Worm (Caenorhabditis elegans) whole organism, mixed stage, embryonic: ENCODE data around the gene T12G3.4.

Experiments
- blmp-1 ChIP-seq: fragments of 150-350 bp; optimal IDR thresholded peaks from 2 replicates; lab custom pipeline; 2014; ENCODE audit warnings: missing biosample characterization, missing genetic modification characterization
- cnd-1 ChIP-seq: fragments of 200-800 bp; sonication (Bioruptor generic); optimal IDR thresholded peaks from 2 replicates; lab custom pipeline; 2018; ENCODE audit warnings: mild to moderate bottlenecking, missing genetic modification characterization, missing compliant biosample characterization
- ham-2 ChIP-seq: fragments of 200-800 bp; sonication (Bioruptor generic); optimal IDR thresholded peaks from 2 replicates; lab custom pipeline; 2018; ENCODE audit warnings: mild to moderate bottlenecking, missing genetic modification characterization, missing compliant biosample characterization
- lin-13 ChIP-seq: fragments of 150-350 bp; optimal IDR thresholded peaks from 2 replicates; lab custom pipeline; 2014; ENCODE audit warnings: missing biosample characterization, missing genetic modification characterization
- lsy-2 ChIP-seq: fragments of 150-350 bp; optimal IDR thresholded peaks from 2 replicates; lab custom pipeline; 2014; ENCODE audit warnings: missing biosample characterization, missing genetic modification characterization
- mep-1 ChIP-seq: fragments of 150-350 bp; optimal IDR thresholded peaks from 2 replicates; lab custom pipeline; 2017; ENCODE audit warnings: missing biosample characterization, missing genetic modification reagents, missing genetic modification characterization, inconsistent platforms
- nhr-12 ChIP-seq: fragments of 150-350 bp; optimal IDR thresholded peaks from 2 replicates; lab custom pipeline; 2014; ENCODE audit warnings: missing biosample characterization, missing genetic modification characterization
- nhr-2 ChIP-seq: fragments of 150-350 bp; optimal IDR thresholded peaks from 2 replicates; lab custom pipeline; 2014; ENCODE audit warnings: missing biosample characterization, missing genetic modification characterization
- nhr-76 ChIP-seq: sonication (generic microtip); optimal IDR thresholded peaks from 2 replicates; lab custom pipeline; 2017; ENCODE audit warnings: missing biosample characterization, missing genetic modification characterization
- pha-4 ChIP-seq: fragments of 150-350 bp; optimal IDR thresholded peaks from 2 replicates; lab custom pipeline; 2018; ENCODE audit warnings: missing biosample characterization, missing genetic modification reagents, missing genetic modification characterization
- snpc-4 ChIP-seq: fragments of 150-350 bp; optimal IDR thresholded peaks from 2 replicates; lab custom pipeline; 2014; ENCODE audit warnings: missing biosample characterization, missing genetic modification characterization
- tbx-8 ChIP-seq: fragments of 200-800 bp; sonication (Bioruptor generic); optimal IDR thresholded peaks from 2 replicates; lab custom pipeline; 2018; ENCODE audit warnings: mild to moderate bottlenecking, missing genetic modification characterization, moderate library complexity, missing compliant biosample characterization

DNA sequence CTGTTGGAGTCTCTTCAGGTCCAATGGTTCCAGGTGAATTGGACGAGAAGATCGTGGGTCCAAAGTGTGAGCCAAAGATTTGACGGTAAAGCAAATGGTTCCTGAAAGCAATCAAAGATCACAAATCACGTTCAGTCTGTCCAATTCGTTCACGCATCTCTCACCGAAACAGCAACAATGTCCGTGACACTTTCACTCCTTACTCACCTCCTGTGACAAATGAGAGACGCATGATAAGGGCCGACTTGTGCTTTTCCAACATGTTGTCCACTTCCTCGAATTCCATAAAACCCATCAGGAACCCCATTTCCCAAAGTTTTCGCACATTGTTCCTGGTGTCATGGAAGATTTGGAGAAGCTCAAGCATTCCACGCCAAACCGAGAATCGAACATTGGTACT, 7.6 kb upstream of the T12G3.4 start:
- no peak for TF ChIP-seq lsy-2
- TF ChIP-seq nhr-2 (tag; lab: Kevin White, UChicago), result no peak
- TF ChIP-seq nhr-12 (tag; lab: Kevin White, UChicago), result no peak
- TF ChIP-seq snpc-4 (tag; lab: Kevin White, UChicago), result no peak
- TF ChIP-seq mep-1 (tag; lab: Kevin White, UChicago), result no peak
- TF ChIP-seq nhr-76 (tag; lab: Kevin White, UChicago), result no peak
- TF ChIP-seq tbx-8 (GFP tag; lab: Kevin White, UChicago), result no peak
- no peak for TF ChIP-seq pha-4 (tag; lab: Kevin White, UChicago)
- no peak for TF ChIP-seq cnd-1 (tag; lab: Kevin White, UChicago)
- TF ChIP-seq blmp-1 (tag; lab: Kevin White, UChicago), result no peak
- no peak for TF ChIP-seq lin-13 (tag; lab: Kevin White, UChicago)
- TF ChIP-seq ham-2 (GFP tag; lab: Kevin White, UChicago), result no peak
